Worm (Caenorhabditis elegans) whole organism, mixed stage, embryonic: ENCODE measurements around the gene EEED8.2.
A peak's percentile ranks its signal among the peaks of the same experiment; 100 is the strongest.

Experiments used
- M03D4.4 ChIP-seq: sonication (generic microtip); optimal IDR thresholded peaks from 2 replicates; lab custom pipeline; 2017; ENCODE audit warnings: mild to moderate bottlenecking, missing genetic modification characterization, missing compliant biosample characterization
- blmp-1 ChIP-seq: fragments of 150-350 bp; optimal IDR thresholded peaks from 2 replicates; lab custom pipeline; 2014; ENCODE audit warnings: missing biosample characterization, missing genetic modification characterization
- ceh-39 ChIP-seq: fragments of 150-350 bp; optimal IDR thresholded peaks from 2 replicates; lab custom pipeline; 2014; ENCODE audit warnings: missing biosample characterization, missing genetic modification characterization
- ceh-83 ChIP-seq: fragments of 200-800 bp; sonication (Bioruptor generic); optimal IDR thresholded peaks from 2 replicates; lab custom pipeline; 2018; ENCODE audit warnings: mild to moderate bottlenecking, missing genetic modification characterization, missing compliant biosample characterization
- ces-1 ChIP-seq: fragments of 150-350 bp; optimal IDR thresholded peaks from 2 replicates; lab custom pipeline; 2014; ENCODE audit warnings: missing biosample characterization, missing genetic modification reagents, missing genetic modification characterization
- cnd-1 ChIP-seq: fragments of 200-800 bp; sonication (Bioruptor generic); optimal IDR thresholded peaks from 2 replicates; lab custom pipeline; 2018; ENCODE audit warnings: mild to moderate bottlenecking, missing genetic modification characterization, missing compliant biosample characterization
- drap-1 ChIP-seq: fragments of 200-800 bp; sonication (Bioruptor generic); optimal IDR thresholded peaks from 3 replicates; lab custom pipeline; 2018; ENCODE audit warnings: mild to moderate bottlenecking, missing genetic modification characterization, missing compliant biosample characterization
- elt-1 ChIP-seq: sonication (generic microtip); optimal IDR thresholded peaks from 2 replicates; lab custom pipeline; 2017; ENCODE audit warnings: missing genetic modification characterization, mild to moderate bottlenecking, missing compliant biosample characterization, antibody characterized with exemption, moderate library complexity, borderline replicate concordance; ENCODE audit not compliant: insufficient read depth
- elt-3 ChIP-seq: fragments of 150-350 bp; optimal IDR thresholded peaks from 2 replicates; lab custom pipeline; 2014; ENCODE audit warnings: missing biosample characterization, missing genetic modification characterization
- ham-2 ChIP-seq: fragments of 200-800 bp; sonication (Bioruptor generic); optimal IDR thresholded peaks from 2 replicates; lab custom pipeline; 2018; ENCODE audit warnings: mild to moderate bottlenecking, missing genetic modification characterization, missing compliant biosample characterization
- hlh-1 ChIP-seq: fragments of 150-350 bp; optimal IDR thresholded peaks from 2 replicates; lab custom pipeline; 2014; ENCODE audit warnings: missing biosample characterization, missing genetic modification reagents, missing genetic modification characterization
- lin-32 ChIP-seq: fragments of 200-800 bp; sonication (Bioruptor generic); optimal IDR thresholded peaks from 2 replicates; lab custom pipeline; 2018; ENCODE audit warnings: mild to moderate bottlenecking, missing genetic modification characterization, missing compliant biosample characterization
- mab-5 ChIP-seq: fragments of 150-350 bp; optimal IDR thresholded peaks from 2 replicates; lab custom pipeline; 2014; ENCODE audit warnings: missing biosample characterization, missing genetic modification characterization
- mep-1 ChIP-seq: fragments of 150-350 bp; optimal IDR thresholded peaks from 2 replicates; lab custom pipeline; 2017; ENCODE audit warnings: missing biosample characterization, missing genetic modification reagents, missing genetic modification characterization, inconsistent platforms
- mls-2 ChIP-seq: sonication (generic microtip); optimal IDR thresholded peaks from 2 replicates; lab custom pipeline; 2016; ENCODE audit warnings: mild to moderate bottlenecking, missing genetic modification characterization, moderate library complexity, missing compliant biosample characterization
- nhr-12 ChIP-seq: fragments of 150-350 bp; optimal IDR thresholded peaks from 2 replicates; lab custom pipeline; 2014; ENCODE audit warnings: missing biosample characterization, missing genetic modification characterization
- nhr-2 ChIP-seq: fragments of 150-350 bp; optimal IDR thresholded peaks from 2 replicates; lab custom pipeline; 2014; ENCODE audit warnings: missing biosample characterization, missing genetic modification characterization
- nhr-237 ChIP-seq: fragments of 150-350 bp; optimal IDR thresholded peaks from 2 replicates; lab custom pipeline; 2014; ENCODE audit warnings: missing biosample characterization, missing genetic modification characterization
- nhr-76 ChIP-seq: sonication (generic microtip); optimal IDR thresholded peaks from 2 replicates; lab custom pipeline; 2017; ENCODE audit warnings: missing biosample characterization, missing genetic modification characterization
- pha-4 ChIP-seq: fragments of 150-350 bp; optimal IDR thresholded peaks from 2 replicates; lab custom pipeline; 2018; ENCODE audit warnings: missing biosample characterization, missing genetic modification reagents, missing genetic modification characterization
- snpc-4 ChIP-seq: fragments of 150-350 bp; optimal IDR thresholded peaks from 2 replicates; lab custom pipeline; 2014; ENCODE audit warnings: missing biosample characterization, missing genetic modification characterization
- sptf-1 ChIP-seq: sonication (generic microtip); optimal IDR thresholded peaks from 2 replicates; lab custom pipeline; 2017; ENCODE audit warnings: mild to moderate bottlenecking, missing genetic modification characterization, moderate library complexity, missing compliant biosample characterization
- unc-39 ChIP-seq: fragments of 150-350 bp; optimal IDR thresholded peaks from 2 replicates; lab custom pipeline; 2014; ENCODE audit warnings: missing biosample characterization, missing genetic modification characterization
- unc-62 ChIP-seq: fragments of 150-350 bp; optimal IDR thresholded peaks from 2 replicates; lab custom pipeline; 2014; ENCODE audit warnings: missing biosample characterization, missing genetic modification reagents, missing genetic modification characterization
- zip-8 ChIP-seq: fragments of 150-350 bp; optimal IDR thresholded peaks from 2 replicates; lab custom pipeline; 2014; ENCODE audit warnings: missing biosample characterization, missing genetic modification characterization
- ztf-11 ChIP-seq: fragments of 150-350 bp; optimal IDR thresholded peaks from 2 replicates; lab custom pipeline; 2014; ENCODE audit warnings: missing biosample characterization, missing genetic modification characterization

Gene EEED8.2

ce11 chrII:5453547-5453946 lies 37.0 kb downstream of the EEED8.2 start, which contains the start of gene dhs-5:
Gene dhs-5 (plus strand): TSS chrII:5453847.
- TF ChIP-seq ces-1 (GFP tag; lab: Kevin White, UChicago) (no peak), lin-32 (GFP tag; lab: Kevin White, UChicago) (no peak), nhr-2 (no peak), elt-3 (tag; lab: Kevin White, UChicago) (no peak), mls-2 (tag; lab: Kevin White, UChicago) (no peak), snpc-4 (no peak), ceh-39 (tag; lab: Kevin White, UChicago) (no peak), mep-1 (tag; lab: Kevin White, UChicago) (no peak), nhr-76 (no peak), elt-1 (tag; lab: Kevin White, UChicago) (no peak), drap-1 (GFP tag; lab: Kevin White, UChicago) (no peak), M03D4.4 (no peak), nhr-12 (tag; lab: Kevin White, UChicago) (no peak), blmp-1 (no peak), unc-39 (tag; lab: Kevin White, UChicago) (no peak), nhr-237 (no peak), ztf-11 (tag; lab: Kevin White, UChicago) (no peak)
- TF ChIP-seq, all 35 proteins: peak for 0

ce11 chrII:5455650-5456355 lies 39.3 kb downstream of the EEED8.2 start, which contains the start of gene daz-1:
Gene daz-1 (plus strand): TSS chrII:5456305.
- no peak for TF ChIP-seq pha-4 (tag; lab: Kevin White, UChicago)
- TF ChIP-seq mep-1 (tag; lab: Kevin White, UChicago) = no peak
- no peak for TF ChIP-seq ham-2 (GFP tag; lab: Kevin White, UChicago)
- no peak for TF ChIP-seq cnd-1
- TF ChIP-seq nhr-76 = no peak
- no peak for TF ChIP-seq nhr-237
- no peak for TF ChIP-seq lin-32 (GFP tag; lab: Kevin White, UChicago)
- TF ChIP-seq unc-39 (tag; lab: Kevin White, UChicago) = no peak
- no peak for TF ChIP-seq snpc-4
- no peak for TF ChIP-seq drap-1 (GFP tag; lab: Kevin White, UChicago)
- no peak for TF ChIP-seq ceh-83 (GFP tag; lab: Kevin White, UChicago)
- TF ChIP-seq zip-8 (tag; lab: Kevin White, UChicago) = no peak
- no peak for TF ChIP-seq unc-62 (GFP tag; lab: Kevin White, UChicago)
- no peak for TF ChIP-seq sptf-1 (tag; lab: Kevin White, UChicago)
- no peak for TF ChIP-seq ztf-11 (tag; lab: Kevin White, UChicago)
- no peak for TF ChIP-seq nhr-12 (tag; lab: Kevin White, UChicago)
- TF ChIP-seq M03D4.4 = no peak

DNA sequence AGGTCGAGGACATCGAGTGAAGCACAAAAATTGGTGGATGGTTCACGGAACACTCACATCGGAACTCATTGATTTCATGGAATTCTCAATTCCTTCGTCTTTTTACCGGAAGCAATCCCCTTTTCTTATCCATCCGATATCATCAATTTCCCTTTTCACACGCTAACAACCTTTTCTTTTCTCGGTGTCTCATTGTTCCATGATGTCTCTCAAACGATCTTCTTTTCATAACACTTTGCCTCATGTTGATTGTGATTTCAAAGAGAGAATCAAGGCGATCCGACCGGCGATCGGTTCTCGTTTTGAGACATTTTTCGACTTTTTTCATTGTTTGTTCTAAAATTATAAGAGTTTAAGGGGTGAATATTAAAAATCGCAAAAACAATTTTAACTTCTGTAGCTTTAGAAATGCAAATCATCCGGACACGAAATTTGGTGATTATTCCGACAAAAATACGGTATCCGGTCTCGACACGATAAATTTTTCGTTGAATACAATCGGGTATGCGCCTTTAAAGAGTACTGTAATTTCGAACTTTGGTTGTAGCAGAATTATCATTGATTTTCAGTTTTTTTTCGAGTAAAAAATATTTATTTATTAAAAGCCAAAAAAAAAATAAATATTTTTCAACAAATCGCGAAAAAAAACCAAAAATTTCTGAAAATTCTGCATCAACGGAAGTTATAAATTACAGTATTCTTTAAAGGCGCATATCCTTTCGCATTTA lies 42.3 kb downstream of the EEED8.2 start:
- peak; percentile 61 for TF ChIP-seq blmp-1
- no peak for TF ChIP-seq hlh-1 (tag; lab: Kevin White, UChicago)

DNA sequence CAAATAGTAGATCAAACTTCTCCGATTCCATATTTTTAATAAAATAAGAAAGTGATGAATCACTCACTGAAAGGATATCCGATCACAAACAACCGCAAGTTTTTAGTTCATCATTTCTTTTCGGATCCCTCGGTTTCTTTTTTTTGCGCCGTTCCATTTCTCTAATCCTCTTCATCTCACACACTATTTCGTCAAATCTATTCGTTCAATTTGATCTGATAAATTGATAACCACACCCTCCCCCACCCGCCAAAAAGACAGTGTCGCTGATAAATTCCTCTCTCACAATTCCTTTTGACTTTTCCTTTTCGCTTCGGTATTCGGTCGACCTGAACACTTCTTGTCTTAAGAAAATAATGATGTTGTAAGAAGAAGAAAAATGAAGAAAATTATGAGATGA lies 43.0 kb downstream of the EEED8.2 start:
- TF ChIP-seq unc-39 (tag; lab: Kevin White, UChicago) (no peak), hlh-1 (tag; lab: Kevin White, UChicago) (no peak), pha-4 (tag; lab: Kevin White, UChicago) (no peak), ham-2 (GFP tag; lab: Kevin White, UChicago) (no peak), mab-5 (tag; lab: Kevin White, UChicago) (no peak), ces-1 (GFP tag; lab: Kevin White, UChicago) (no peak)

DNA sequence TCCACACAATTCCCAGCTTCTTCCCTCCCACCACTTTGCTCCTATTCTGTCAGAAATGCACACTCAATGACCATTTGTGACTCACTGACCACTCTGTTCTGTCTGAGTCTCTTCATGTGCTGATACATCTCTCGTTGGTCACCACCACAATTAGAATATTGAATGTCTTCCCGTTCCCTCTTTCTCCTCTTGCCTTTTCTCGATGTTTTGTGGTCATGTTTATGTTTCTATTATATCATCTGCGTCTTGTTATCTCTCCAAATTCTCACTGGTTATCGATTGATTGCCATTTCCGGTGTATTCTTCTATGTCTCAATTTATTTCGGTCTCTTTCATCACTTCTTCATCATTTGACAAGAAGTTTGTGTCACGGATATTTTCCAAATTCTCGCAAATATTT lies 44.4 kb downstream of the EEED8.2 start:
- peak; percentile 37 for TF ChIP-seq mep-1 (tag; lab: Kevin White, UChicago)
- TF ChIP-seq elt-1 (tag; lab: Kevin White, UChicago) = no peak
- peak; percentile 74 for TF ChIP-seq ces-1 (GFP tag; lab: Kevin White, UChicago)
- peak; percentile 14 for TF ChIP-seq unc-62 (GFP tag; lab: Kevin White, UChicago)
- peak; percentile 46 for TF ChIP-seq mls-2 (tag; lab: Kevin White, UChicago)
- no peak for TF ChIP-seq mab-5 (tag; lab: Kevin White, UChicago)
- TF ChIP-seq, all 35 proteins: peak for 4
